Worm (Caenorhabditis elegans) whole organism, L4 larva: ENCODE data around the gene hrg-4.

ENCODE experiments used
- D1046.2 ChIP-seq: fragments of 200-800 bp; sonication (Bioruptor generic); IDR thresholded peaks from 2 replicates; pipeline ENCODE4 v1.3.6; 2022; ENCODE audit warnings: missing genetic modification characterization, missing compliant biosample characterization
- F44E2.7 ChIP-seq: fragments of 200-800 bp; sonication (Bioruptor generic); IDR thresholded peaks from 2 replicates; pipeline ENCODE4 v2.1.2; 2022; ENCODE audit warnings: missing genetic modification characterization, missing compliant biosample characterization
- Y105C5A.15 ChIP-seq: fragments of 200-800 bp; sonication (Bioruptor generic); IDR thresholded peaks from 2 replicates; pipeline ENCODE4 v1.3.6; 2022; ENCODE audit warnings: missing genetic modification characterization, missing compliant biosample characterization
- Y48G9A.11 ChIP-seq: fragments of 200-800 bp; sonication (Bioruptor generic); IDR thresholded peaks from 2 replicates; pipeline ENCODE4 v1.3.6; 2022; ENCODE audit warnings: missing genetic modification reagents, missing genetic modification characterization, missing compliant biosample characterization
- Y5F2A.4 ChIP-seq: fragments of 200-800 bp; sonication (Bioruptor generic); optimal IDR thresholded peaks from 2 replicates; lab custom pipeline; 2018; ENCODE audit warnings: mild to moderate bottlenecking, missing genetic modification characterization, missing compliant biosample characterization
- Y75B8A.6 ChIP-seq: fragments of 200-800 bp; sonication (Bioruptor generic); IDR thresholded peaks from 2 replicates; pipeline ENCODE4 v1.3.6; 2022; ENCODE audit warnings: missing genetic modification reagents, missing genetic modification characterization, missing compliant biosample characterization
- ZK337.2 ChIP-seq: fragments of 200-800 bp; sonication (Bioruptor generic); IDR thresholded peaks from 2 replicates; pipeline ENCODE4 v1.3.6; 2022; ENCODE audit warnings: missing genetic modification reagents, missing genetic modification characterization, missing compliant biosample characterization
- aly-2 ChIP-seq: sonication (generic microtip); optimal IDR thresholded peaks from 2 replicates; lab custom pipeline; 2018; ENCODE audit warnings: missing biosample characterization, missing genetic modification characterization
- ama-1 ChIP-seq: fragments of 150-350 bp; optimal IDR thresholded peaks from 2 replicates; lab custom pipeline; 2014; ENCODE audit warnings: inconsistent platforms, mixed read lengths
- arid-1 ChIP-seq: fragments of 200-800 bp; sonication (Bioruptor generic); conservative IDR thresholded peaks from 2 replicates; pipeline ENCODE4 v1.3.6; 2022; ENCODE audit warnings: missing genetic modification reagents, missing genetic modification characterization, missing compliant biosample characterization
- attf-4 ChIP-seq: sonication (generic microtip); optimal IDR thresholded peaks from 3 replicates; lab custom pipeline; 2017; ENCODE audit warnings: missing biosample characterization, missing genetic modification characterization
- ceh-44 ChIP-seq: fragments of 200-800 bp; sonication (Bioruptor generic); IDR thresholded peaks from 2 replicates; pipeline ENCODE4 v1.3.6; 2022; ENCODE audit warnings: missing genetic modification reagents, missing genetic modification characterization, missing compliant biosample characterization
- ceh-62 ChIP-seq: sonication (generic microtip); optimal IDR thresholded peaks from 2 replicates; lab custom pipeline; 2017; ENCODE audit warnings: missing biosample characterization, missing genetic modification characterization
- ceh-82 ChIP-seq: sonication (generic microtip); optimal IDR thresholded peaks from 2 replicates; lab custom pipeline; 2017; ENCODE audit warnings: missing biosample characterization, missing genetic modification characterization
- ces-1 ChIP-seq: fragments of 150-350 bp; sonication (generic microtip); optimal IDR thresholded peaks from 4 replicates; lab custom pipeline; 2014; ENCODE audit warnings: missing biosample characterization, missing genetic modification reagents, missing genetic modification characterization
- daf-16 ChIP-seq, 3 experiments: sonication (generic microtip); optimal IDR thresholded peaks; 2 replicates each; lab custom pipeline; 2016 to 2017; ENCODE audit warnings: missing genetic modification characterization in 3 of 3, missing genetic modification reagents in 3 of 3, mild to moderate bottlenecking in 2 of 3, missing compliant biosample characterization in 2 of 3, missing biosample characterization in 1 of 3, moderate library complexity in 1 of 3
- dmd-6 ChIP-seq: fragments of 200-800 bp; sonication (Bioruptor generic); IDR thresholded peaks from 2 replicates; pipeline ENCODE4 v1.3.6; 2022; ENCODE audit warnings: missing genetic modification reagents, missing genetic modification characterization, missing compliant biosample characterization
- duxl-1 ChIP-seq: sonication (generic microtip); optimal IDR thresholded peaks from 2 replicates; lab custom pipeline; 2016; ENCODE audit warnings: mild to moderate bottlenecking, missing genetic modification characterization, moderate library complexity, missing compliant biosample characterization; ENCODE audit not compliant: poor library complexity
- dve-1 ChIP-seq: sonication (generic microtip); optimal IDR thresholded peaks from 2 replicates; lab custom pipeline; 2017; ENCODE audit warnings: antibody characterized with exemption, mild to moderate bottlenecking, missing genetic modification characterization, missing compliant biosample characterization; ENCODE audit not compliant: insufficient read depth
- fos-1 ChIP-seq: fragments of 150-350 bp; optimal IDR thresholded peaks from 2 replicates; lab custom pipeline; 2014; ENCODE audit warnings: missing biosample characterization, missing genetic modification characterization
- gei-8 ChIP-seq: fragments of 200-800 bp; sonication (Bioruptor generic); optimal IDR thresholded peaks from 2 replicates; lab custom pipeline; 2018; ENCODE audit warnings: mild to moderate bottlenecking, missing genetic modification characterization, missing compliant biosample characterization
- lin-1 ChIP-seq: fragments of 200-800 bp; sonication (Bioruptor generic); IDR thresholded peaks from 2 replicates; pipeline ENCODE4 v1.3.6; 2022; ENCODE audit warnings: missing genetic modification reagents, missing genetic modification characterization, missing compliant biosample characterization
- lir-3 ChIP-seq: sonication (generic microtip); optimal IDR thresholded peaks from 2 replicates; lab custom pipeline; 2016; ENCODE audit warnings: mild to moderate bottlenecking, missing genetic modification characterization, missing compliant biosample characterization
- lsy-2 ChIP-seq, 2 experiments: fragments of 150-350 bp in 1 of 2; sonication (generic microtip) in 1 of 2; optimal IDR thresholded peaks; 2 replicates each; lab custom pipeline; 2014 to 2017; ENCODE audit warnings: missing biosample characterization in 2 of 2, missing genetic modification characterization in 2 of 2
- madf-5 ChIP-seq, 2 experiments: fragments of 200-800 bp; sonication (Bioruptor generic); IDR thresholded peaks; 2 replicates each; pipeline ENCODE4 v1.3.6; 2022; ENCODE audit warnings: missing compliant biosample characterization in 2 of 2, missing genetic modification characterization in 2 of 2
- mdl-1 ChIP-seq, 2 experiments: fragments of 150-350 bp in 1 of 2; sonication (generic microtip) in 1 of 2; optimal IDR thresholded peaks; 2 replicates each; lab custom pipeline; 2014 to 2017; ENCODE audit warnings: missing biosample characterization in 2 of 2, missing genetic modification characterization in 2 of 2
- mdt-29 ChIP-seq: fragments of 200-800 bp; sonication (Bioruptor generic); IDR thresholded peaks from 2 replicates; pipeline ENCODE4 v1.3.6; 2022; ENCODE audit warnings: missing genetic modification reagents, missing genetic modification characterization, missing compliant biosample characterization
- mxl-2 ChIP-seq: fragments of 200-800 bp; sonication (Bioruptor generic); conservative IDR thresholded peaks from 2 replicates; pipeline ENCODE4 v1.3.6; 2022; ENCODE audit warnings: missing genetic modification reagents, missing genetic modification characterization, missing compliant biosample characterization
- nhr-10 ChIP-seq: fragments of 150-350 bp; optimal IDR thresholded peaks from 2 replicates; lab custom pipeline; 2014; ENCODE audit warnings: missing biosample characterization, missing genetic modification characterization
- nhr-102 ChIP-seq: sonication (generic microtip); optimal IDR thresholded peaks from 2 replicates; lab custom pipeline; 2016; ENCODE audit warnings: mild to moderate bottlenecking, missing genetic modification characterization, moderate library complexity, missing compliant biosample characterization
- nhr-237 ChIP-seq: sonication (generic microtip); optimal IDR thresholded peaks from 2 replicates; lab custom pipeline; 2017; ENCODE audit warnings: missing biosample characterization, missing genetic modification characterization
- nhr-25 ChIP-seq: sonication (generic microtip); optimal IDR thresholded peaks from 2 replicates; lab custom pipeline; 2017; ENCODE audit warnings: missing genetic modification characterization, mild to moderate bottlenecking, missing compliant biosample characterization, antibody characterized with exemption, moderate library complexity, borderline replicate concordance; ENCODE audit not compliant: insufficient read depth
- nhr-41 ChIP-seq: fragments of 200-800 bp; sonication (Bioruptor generic); IDR thresholded peaks from 2 replicates; pipeline ENCODE4 v1.3.6; 2022; ENCODE audit warnings: missing genetic modification reagents, missing genetic modification characterization, missing compliant biosample characterization
- nhr-42 ChIP-seq: fragments of 200-800 bp; sonication (Bioruptor generic); IDR thresholded peaks from 2 replicates; pipeline ENCODE4 v1.3.6; 2022; ENCODE audit warnings: missing genetic modification characterization, missing compliant biosample characterization
- nhr-6 ChIP-seq: fragments of 150-350 bp; optimal IDR thresholded peaks from 2 replicates; lab custom pipeline; 2014; ENCODE audit warnings: missing biosample characterization, missing genetic modification characterization
- pha-4 ChIP-seq, 2 experiments: fragments of 150-350 bp in 1 of 2; fragments of 200-800 bp in 1 of 2; sonication (Bioruptor generic) in 1 of 2; IDR thresholded peaks in 1 of 2; optimal IDR thresholded peaks in 1 of 2; 2 replicates each; pipeline versions ENCODE4 v1.3.6 to Lab custom; 2014 to 2022; ENCODE audit warnings: missing genetic modification characterization in 2 of 2, missing genetic modification reagents in 2 of 2, missing biosample characterization in 1 of 2, missing compliant biosample characterization in 1 of 2
- pqm-1 ChIP-seq: sonication (generic microtip); optimal IDR thresholded peaks from 2 replicates; lab custom pipeline; 2017; ENCODE audit warnings: missing biosample characterization, missing genetic modification characterization
- rbr-2 ChIP-seq: sonication (generic microtip); optimal IDR thresholded peaks from 2 replicates; lab custom pipeline; 2016; ENCODE audit warnings: missing genotype, missing genetic modification characterization, missing compliant biosample characterization
- set-16 ChIP-seq: fragments of 200-800 bp; sonication (Bioruptor generic); IDR thresholded peaks from 2 replicates; pipeline ENCODE4 v1.3.6; 2022; ENCODE audit warnings: missing genetic modification reagents, missing genetic modification characterization, missing compliant biosample characterization
- skn-1 ChIP-seq: fragments of 150-350 bp; optimal IDR thresholded peaks from 2 replicates; lab custom pipeline; 2014; ENCODE audit warnings: missing biosample characterization, missing genetic modification characterization
- spr-1 ChIP-seq: sonication (generic microtip); optimal IDR thresholded peaks from 2 replicates; lab custom pipeline; 2016; ENCODE audit warnings: mild to moderate bottlenecking, missing genetic modification characterization, missing compliant biosample characterization
- unc-130 ChIP-seq: sonication (generic microtip); optimal IDR thresholded peaks from 2 replicates; lab custom pipeline; 2016; ENCODE audit warnings: missing genetic modification reagents, missing genetic modification characterization, missing compliant biosample characterization
- zag-1 ChIP-seq: fragments of 150-350 bp; optimal IDR thresholded peaks from 2 replicates; lab custom pipeline; 2014; ENCODE audit warnings: missing biosample characterization, missing genetic modification characterization
- zfp-3 ChIP-seq: fragments of 200-800 bp; sonication (Bioruptor generic); conservative IDR thresholded peaks from 2 replicates; pipeline ENCODE4 v1.3.6; 2022; ENCODE audit warnings: missing genetic modification reagents, missing genetic modification characterization, missing compliant biosample characterization
- ztf-7 ChIP-seq: fragments of 150-350 bp; optimal IDR thresholded peaks from 2 replicates; lab custom pipeline; 2014; ENCODE audit warnings: missing biosample characterization, missing genetic modification characterization

hrg-4 gene

DNA sequence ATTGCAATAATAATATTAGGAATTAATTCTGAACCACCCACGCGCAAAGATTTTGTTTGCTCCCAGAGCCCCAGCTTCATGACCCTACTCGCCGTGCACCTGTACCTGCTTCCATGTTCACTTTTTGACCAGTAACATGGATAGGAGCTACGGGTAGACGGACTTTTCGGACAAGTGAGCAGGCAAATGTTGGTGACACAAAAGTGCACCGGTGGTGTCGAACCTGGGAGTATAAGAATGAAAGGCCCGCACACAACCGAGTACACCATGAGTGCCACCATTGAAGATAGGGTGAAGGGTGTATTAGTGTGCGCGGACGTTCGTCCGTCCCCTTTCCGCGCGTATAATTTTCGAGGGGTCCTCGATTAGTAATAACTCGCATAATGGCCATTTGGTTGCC lies 4.9 kb downstream of the hrg-4 start (continued):
- TF ChIP-seq mdl-1 (tag; optimal IDR thresholded peaks at IDR 0.05; lab: Kevin White, UChicago) (no peak), D1046.2 (GFP tag; lab: Robert Waterston, UW) (peak; percentile 84), spr-1 (tag; lab: Kevin White, UChicago) (peak; percentile 77), ama-1 (lab: Kevin White, UChicago) (no peak), skn-1 (tag; lab: Kevin White, UChicago) (no peak), duxl-1 (peak; percentile 18), F44E2.7 (0 out of 2 replicates have a peak, but pooled peaks have one; percentile 43), daf-16 (GFP tag; optimal IDR thresholded peaks at IDR 0.05; lab: Kevin White, UChicago) (peak; percentile 31 to 64), daf-16 (tag; optimal IDR thresholded peaks at IDR 0.05; lab: Kevin White, UChicago) (peak; percentile 17), fos-1 (tag; lab: Kevin White, UChicago) (no peak), nhr-25 (no peak), nhr-41 (GFP tag; lab: Robert Waterston, UW) (0 out of 2 replicates have a peak, but pooled peaks have one; percentile 55), ceh-62 (no peak), aly-2 (no peak)

ce11 chrIV:11022303-11022702 lies 8.5 kb downstream of the hrg-4 start, which contains the start of gene alh-3:
TSS of gene alh-3 (plus strand) at chrIV:11022603.
- TF ChIP-seq Y48G9A.11 (GFP tag; lab: Robert Waterston, UW) = no peak
- no peak for TF ChIP-seq Y105C5A.15 (GFP tag; lab: Robert Waterston, UW)
- no peak for TF ChIP-seq set-16 (GFP tag; lab: Robert Waterston, UW)
- no peak for TF ChIP-seq ceh-82 (tag; lab: Kevin White, UChicago)
- no peak for TF ChIP-seq nhr-42 (GFP tag; lab: Robert Waterston, UW)
- TF ChIP-seq zag-1 (tag; lab: Kevin White, UChicago) = no peak
- no peak for TF ChIP-seq lin-1 (GFP tag; lab: Robert Waterston, UW)
- no peak for TF ChIP-seq ztf-7 (tag; lab: Kevin White, UChicago)
- no peak for TF ChIP-seq ama-1 (lab: Kevin White, UChicago)
- TF ChIP-seq skn-1 (tag; lab: Kevin White, UChicago) = no peak
- TF ChIP-seq attf-4 = no peak
- TF ChIP-seq Y75B8A.6 = no peak
- no peak for TF ChIP-seq ces-1
- no peak for TF ChIP-seq gei-8 (GFP tag; lab: Kevin White, UChicago)
- TF ChIP-seq ZK337.2 = no peak
- TF ChIP-seq, all 104 proteins: peak for 0

- TF ChIP-seq aly-2 (no peak), pqm-1 (tag; lab: Kevin White, UChicago) (no peak), mdt-29 (GFP tag; lab: Robert Waterston, UW) (0 out of 2 replicates have a peak, but pooled peaks have one; percentile 53), lir-3 (tag; lab: Kevin White, UChicago) (no peak), nhr-6 (tag; lab: Kevin White, UChicago) (no peak), nhr-10 (tag; lab: Kevin White, UChicago) (no peak), madf-5 (GFP tag; IDR thresholded peaks at IDR 0.05; lab: Robert Waterston, UW) (no peak), dmd-6 (GFP tag; lab: Robert Waterston, UW) (no peak; the same call in 1 of the 2 replicates), dve-1 (peak; percentile 69), unc-130 (no peak), daf-16 (GFP tag; optimal IDR thresholded peaks at IDR 0.05; lab: Kevin White, UChicago) (no peak), daf-16 (tag; optimal IDR thresholded peaks at IDR 0.05; lab: Kevin White, UChicago) (peak; percentile 78), ceh-44 (GFP tag; lab: Robert Waterston, UW) (no peak), nhr-237 (tag; lab: Kevin White, UChicago) (no peak), ceh-82 (tag; lab: Kevin White, UChicago) (no peak), lsy-2 (tag; optimal IDR thresholded peaks at IDR 0.05; lab: Kevin White, UChicago) (no peak), zfp-3 (GFP tag; lab: Robert Waterston, UW) (0 out of 2 replicates have a peak, but pooled peaks have one; percentile 31), rbr-2 (no peak), nhr-102 (tag; lab: Kevin White, UChicago) (peak; percentile 14), arid-1 (GFP tag; lab: Robert Waterston, UW) (no peak), pha-4 (GFP tag; IDR thresholded peaks at IDR 0.05; lab: Robert Waterston, UW) (no peak), pha-4 (tag; optimal IDR thresholded peaks at IDR 0.05; lab: Kevin White, UChicago) (no peak), Y48G9A.11 (GFP tag; lab: Robert Waterston, UW) (0 out of 2 replicates have a peak, but pooled peaks have one; percentile 21), mxl-2 (GFP tag; lab: Robert Waterston, UW) (no peak), lin-1 (GFP tag; lab: Robert Waterston, UW) (no peak), Y5F2A.4 (GFP tag; lab: Kevin White, UChicago) (no peak)
These were observed 9.1 kb downstream of the hrg-4 start, which contains the start of gene mogs-1 for ce11 chrIV:11021512-11022268. TSS of gene mogs-1 (minus strand) at chrIV:11021928.
